Worm (Caenorhabditis elegans): ENCODE results near the gene spp-9.

DNA sequence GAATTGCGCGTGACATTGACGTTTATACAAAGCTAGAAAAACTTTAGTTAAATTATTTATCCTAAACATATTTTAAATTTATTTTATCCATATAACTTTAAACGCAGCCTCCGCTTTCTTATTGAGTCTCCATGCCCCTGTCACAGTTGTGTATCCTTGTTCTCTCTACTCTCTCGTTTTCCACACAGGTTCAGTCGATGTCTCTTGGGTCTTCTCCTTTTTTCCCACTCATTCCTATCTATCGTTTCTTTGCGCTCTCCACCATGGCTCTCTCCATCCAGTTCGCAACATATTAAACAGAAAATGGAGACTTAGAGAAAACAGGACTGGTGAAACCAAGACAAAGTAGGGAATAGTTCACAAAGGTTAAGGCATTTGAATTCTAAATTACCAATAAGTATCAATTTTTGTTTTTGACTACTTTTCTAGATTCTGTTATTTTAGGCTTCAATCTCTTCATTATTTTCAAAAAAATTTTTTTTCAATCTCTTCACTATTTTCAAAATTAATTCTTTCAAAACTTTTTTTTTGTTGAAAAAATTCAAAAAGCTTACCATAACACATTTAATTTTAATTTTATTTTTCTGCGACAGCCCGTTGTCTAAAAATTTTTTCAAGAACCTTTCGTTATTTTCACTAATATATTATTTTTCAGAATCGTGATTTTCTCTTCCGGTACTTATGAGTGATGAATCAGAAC, 34.6 kb downstream of the spp-9 start, which contains the start of gene sdc-2:
- no peak for TF ChIP-seq nhr-11 (tag; optimal IDR thresholded peaks at IDR 0.05)
- TF ChIP-seq mep-1 (tag; optimal IDR thresholded peaks at IDR 0.05): no peak
- TF ChIP-seq ces-1 (GFP tag; optimal IDR thresholded peaks at IDR 0.05): no peak
- peak; percentile 76 for TF ChIP-seq jun-1 (tag; optimal IDR thresholded peaks at IDR 0.05)
- TF ChIP-seq snpc-4 (tag; optimal IDR thresholded peaks at IDR 0.05): no peak
- TF ChIP-seq snu-23 (GFP tag; optimal IDR thresholded peaks at IDR 0.05): peak; percentile 87
